Fruit fly (Drosophila melanogaster) whole organism, adult: ENCODE data around the gene CG6277.

ENCODE experiments used
- CG11617 ChIP-seq: fragments of 200-800 bp; sonication (Bioruptor generic); optimal IDR thresholded peaks from 2 replicates; lab custom pipeline; 2017; ENCODE audit warnings: mild to moderate bottlenecking, missing biosample characterization, missing genetic modification reagents, missing genetic modification characterization
- CG12768 ChIP-seq: fragments of 200-800 bp; sonication (Bioruptor generic); optimal IDR thresholded peaks from 2 replicates; lab custom pipeline; 2017; ENCODE audit warnings: missing biosample characterization, missing genetic modification characterization, mild to moderate bottlenecking, moderate library complexity, missing genetic modification reagents
- CG14711 ChIP-seq: fragments of 200-800 bp; sonication (Bioruptor generic); optimal IDR thresholded peaks from 2 replicates; lab custom pipeline; 2018; ENCODE audit warnings: missing biosample characterization, mild to moderate bottlenecking, missing genetic modification characterization, moderate library complexity
- CG1620 ChIP-seq: fragments of 200-800 bp; sonication (Bioruptor generic); optimal IDR thresholded peaks from 2 replicates; lab custom pipeline; 2016; ENCODE audit warnings: missing biosample characterization, missing genetic modification characterization
- CG33017 ChIP-seq: fragments of 200-800 bp; sonication (Bioruptor generic); optimal IDR thresholded peaks from 2 replicates; lab custom pipeline; 2018; ENCODE audit warnings: missing biosample characterization, mild to moderate bottlenecking, missing genetic modification characterization, moderate library complexity
- CG5204 ChIP-seq: fragments of 200-800 bp; sonication (Bioruptor generic); optimal IDR thresholded peaks from 2 replicates; lab custom pipeline; 2016; ENCODE audit warnings: missing biosample characterization, missing genetic modification characterization
- CG7045 ChIP-seq: fragments of 200-800 bp; sonication (Bioruptor generic); optimal IDR thresholded peaks from 2 replicates; lab custom pipeline; 2017; ENCODE audit warnings: missing biosample characterization, mild to moderate bottlenecking, missing genetic modification characterization
- CG7101 ChIP-seq: fragments of 200-800 bp; sonication (Bioruptor generic); optimal IDR thresholded peaks from 2 replicates; lab custom pipeline; 2018; ENCODE audit warnings: missing biosample characterization, mild to moderate bottlenecking, missing genetic modification characterization, moderate library complexity
- Clk ChIP-seq: fragments of 200-800 bp; sonication (Bioruptor generic); optimal IDR thresholded peaks from 2 replicates; lab custom pipeline; 2017; ENCODE audit warnings: missing biosample characterization, missing genetic modification characterization
- Crg-1 ChIP-seq: fragments of 200-800 bp; sonication (Bioruptor generic); optimal IDR thresholded peaks from 2 replicates; lab custom pipeline; 2016; ENCODE audit warnings: missing biosample characterization, missing genetic modification characterization
- Hr96 ChIP-seq: fragments of 200-800 bp; sonication (Bioruptor generic); optimal IDR thresholded peaks from 2 replicates; lab custom pipeline; 2016; ENCODE audit warnings: missing biosample characterization, missing genetic modification characterization
- Mnt ChIP-seq: fragments of 200-800 bp; sonication (Bioruptor generic); optimal IDR thresholded peaks from 2 replicates; lab custom pipeline; 2016; ENCODE audit warnings: missing biosample characterization, mild to moderate bottlenecking, missing genetic modification characterization
- bab1 ChIP-seq: fragments of 200-800 bp; sonication (Bioruptor generic); optimal IDR thresholded peaks from 3 replicates; lab custom pipeline; 2019; ENCODE audit warnings: missing biosample characterization, mild to moderate bottlenecking, missing genetic modification characterization, moderate library complexity
- cic ChIP-seq: fragments of 200-800 bp; sonication (Bioruptor generic); optimal IDR thresholded peaks from 2 replicates; lab custom pipeline; 2017; ENCODE audit warnings: missing biosample characterization, mild to moderate bottlenecking, missing genetic modification characterization, moderate library complexity
- cnc ChIP-seq, 2 experiments: fragments of >200 bp; optimal IDR thresholded peaks; 2 replicates each; lab custom pipeline; 2017
- kay ChIP-seq: fragments of 200-800 bp; sonication (Bioruptor generic); peaks from one replicate; lab custom pipeline; 2016; ENCODE audit warnings: missing biosample characterization, missing genetic modification characterization, borderline replicate concordance
- ovo ChIP-seq: fragments of 200-800 bp; sonication (Bioruptor generic); optimal IDR thresholded peaks from 2 replicates; lab custom pipeline; 2016; ENCODE audit warnings: missing biosample characterization, missing genetic modification characterization
- pad ChIP-seq: fragments of 200-800 bp; sonication (Bioruptor generic); optimal IDR thresholded peaks from 3 replicates; lab custom pipeline; 2017; ENCODE audit warnings: missing biosample characterization, missing genetic modification characterization, mild to moderate bottlenecking, moderate library complexity, missing genetic modification reagents
- tj ChIP-seq: fragments of 200-800 bp; sonication (Bioruptor generic); optimal IDR thresholded peaks from 3 replicates; lab custom pipeline; 2017; ENCODE audit warnings: missing biosample characterization, mild to moderate bottlenecking, missing genetic modification characterization, moderate library complexity
- toe ChIP-seq: fragments of 200-800 bp; sonication (Bioruptor generic); optimal IDR thresholded peaks from 2 replicates; lab custom pipeline; 2016; ENCODE audit warnings: missing biosample characterization, missing genetic modification characterization

The CG6277 gene

DNA sequence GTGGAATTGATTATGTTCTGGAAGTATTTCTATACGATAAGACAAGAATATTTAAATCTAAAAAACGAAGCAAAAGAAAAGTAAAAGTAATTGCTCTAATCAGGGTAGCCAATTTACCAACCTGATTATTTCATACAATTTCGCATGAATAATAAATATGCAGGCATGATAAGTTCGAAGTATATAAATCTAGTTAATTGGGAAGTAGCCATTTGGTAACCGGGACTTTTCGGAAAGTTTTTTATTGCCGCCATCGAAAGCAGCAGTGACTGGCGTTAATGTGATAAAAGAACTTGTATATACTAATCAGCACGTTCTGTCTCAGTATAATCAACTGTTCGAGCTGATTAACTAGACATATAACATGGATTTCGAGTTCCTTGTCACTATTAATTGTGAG, 20.2 kb downstream of the CG6277 start:
- TF ChIP-seq Hr96 (no peak), cic (GFP tag; lab: Kevin White, UChicago) (no peak), CG11617 (no peak), CG5204 (GFP tag; lab: Kevin White, UChicago) (no peak), CG14711 (tag; lab: Kevin White, UChicago) (no peak), Mnt (GFP tag; lab: Kevin White, UChicago) (no peak), Clk (GFP tag; lab: Kevin White, UChicago) (no peak), CG1620 (GFP tag; lab: Kevin White, UChicago) (no peak), bab1 (GFP tag; lab: Kevin White, UChicago) (no peak), Crg-1 (GFP tag; lab: Kevin White, UChicago) (no peak), kay (GFP tag; lab: Kevin White, UChicago) (no peak), CG12768 (no peak), tj (GFP tag; lab: Kevin White, UChicago) (no peak), CG33017 (tag; lab: Kevin White, UChicago) (no peak), toe (no peak), cnc (optimal IDR thresholded peaks at IDR 0.05; lab: Kevin White, UChicago) (no peak)

DNA sequence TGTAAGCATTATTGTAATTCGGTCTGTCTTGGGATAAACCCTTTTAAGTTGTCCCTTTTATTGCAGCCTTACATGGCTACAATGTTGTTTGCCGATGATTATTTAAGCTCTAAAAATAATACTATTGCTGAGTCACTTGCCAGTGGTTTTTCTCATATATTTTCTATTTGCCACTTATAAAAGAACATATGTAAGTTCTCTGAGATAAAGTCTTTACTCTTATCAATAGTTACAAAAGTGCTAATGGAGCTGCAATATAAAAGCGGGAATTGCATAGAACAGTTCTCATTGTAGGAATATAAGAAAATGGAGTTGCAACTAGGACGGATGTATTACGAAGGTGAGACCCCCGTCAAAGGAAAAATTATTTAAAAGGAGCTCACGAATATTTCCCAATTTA, 23.6 kb downstream of the CG6277 start, which contains the start of gene CG31077:
CG31077 (plus strand) TSS at position 301 of the 400 bp plus-strand sequence.
- TF ChIP-seq CG7045 = no peak
- TF ChIP-seq bab1 (GFP tag; lab: Kevin White, UChicago) = no peak
- no peak for TF ChIP-seq CG33017 (tag; lab: Kevin White, UChicago)
- no peak for TF ChIP-seq CG5204 (GFP tag; lab: Kevin White, UChicago)
- no peak for TF ChIP-seq CG11617
- TF ChIP-seq Crg-1 (GFP tag; lab: Kevin White, UChicago) = no peak
- no peak for TF ChIP-seq ovo (GFP tag; lab: Kevin White, UChicago)
- TF ChIP-seq pad (GFP tag; lab: Kevin White, UChicago) = no peak
- TF ChIP-seq cnc (optimal IDR thresholded peaks at IDR 0.05; lab: Kevin White, UChicago) = no peak
- no peak for TF ChIP-seq CG12768
- no peak for TF ChIP-seq toe
- no peak for TF ChIP-seq CG1620 (GFP tag; lab: Kevin White, UChicago)
- no peak for TF ChIP-seq Mnt (GFP tag; lab: Kevin White, UChicago)

DNA sequence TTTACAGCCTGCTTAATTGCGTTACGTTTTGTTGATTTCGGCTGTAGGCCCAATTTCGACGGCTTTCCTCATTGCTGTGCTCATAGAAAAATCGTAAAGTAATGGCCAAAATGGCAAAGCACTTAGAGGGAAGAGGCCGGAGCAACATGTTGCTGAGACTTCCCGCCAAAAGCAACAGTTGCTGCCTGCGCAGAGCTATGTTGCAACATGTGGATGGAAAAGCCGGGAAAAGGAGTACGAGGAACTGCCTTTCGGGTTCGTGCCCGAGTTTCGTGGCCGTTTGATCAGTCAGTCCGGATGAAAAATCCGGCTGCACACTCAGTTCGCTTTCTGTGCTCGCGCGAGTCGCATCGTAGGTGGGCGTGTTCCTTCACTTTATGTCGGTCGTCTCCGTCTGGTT, 26.4 kb downstream of the CG6277 start, which contains the start of gene RYa-R:
RYa-R (plus strand) TSS at position 339 of the 400 bp plus-strand sequence.
- TF ChIP-seq CG11617 (no peak), toe (no peak), CG7101 (tag; lab: Kevin White, UChicago) (no peak), pad (GFP tag; lab: Kevin White, UChicago) (no peak), tj (GFP tag; lab: Kevin White, UChicago) (no peak), ovo (GFP tag; lab: Kevin White, UChicago) (no peak), CG1620 (GFP tag; lab: Kevin White, UChicago) (no peak), Hr96 (no peak), CG33017 (tag; lab: Kevin White, UChicago) (no peak), kay (GFP tag; lab: Kevin White, UChicago) (no peak), Mnt (GFP tag; lab: Kevin White, UChicago) (no peak), cnc (optimal IDR thresholded peaks at IDR 0.05; lab: Kevin White, UChicago) (no peak), Clk (GFP tag; lab: Kevin White, UChicago) (no peak), CG5204 (GFP tag; lab: Kevin White, UChicago) (no peak)

DNA sequence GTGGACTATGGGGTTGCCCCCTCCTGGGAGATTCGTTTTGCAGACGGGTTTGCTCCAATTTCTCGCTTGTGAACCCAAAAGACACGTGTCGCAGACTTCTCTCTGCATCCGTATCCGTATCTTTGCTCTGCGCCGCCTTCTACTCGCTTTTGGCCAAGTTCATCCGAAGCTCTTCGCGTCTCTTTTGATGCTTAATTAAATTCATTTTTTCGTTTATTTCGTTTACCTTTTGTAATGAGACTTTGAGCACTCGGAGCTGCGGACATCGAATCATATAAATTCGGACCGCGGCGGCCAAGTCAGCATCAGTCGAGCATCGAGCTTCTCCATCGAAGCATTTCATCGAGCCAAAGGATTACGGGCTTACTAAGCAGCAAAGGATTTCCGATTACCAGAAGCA, 28.5 kb downstream of the CG6277 start, which contains the start of gene TwdlC:
TwdlC (plus strand) TSS at position 301 of the 400 bp plus-strand sequence.
- TF ChIP-seq cnc (optimal IDR thresholded peaks at IDR 0.05; lab: Kevin White, UChicago) (no peak), ovo (GFP tag; lab: Kevin White, UChicago) (no peak), Clk (GFP tag; lab: Kevin White, UChicago) (no peak)

DNA sequence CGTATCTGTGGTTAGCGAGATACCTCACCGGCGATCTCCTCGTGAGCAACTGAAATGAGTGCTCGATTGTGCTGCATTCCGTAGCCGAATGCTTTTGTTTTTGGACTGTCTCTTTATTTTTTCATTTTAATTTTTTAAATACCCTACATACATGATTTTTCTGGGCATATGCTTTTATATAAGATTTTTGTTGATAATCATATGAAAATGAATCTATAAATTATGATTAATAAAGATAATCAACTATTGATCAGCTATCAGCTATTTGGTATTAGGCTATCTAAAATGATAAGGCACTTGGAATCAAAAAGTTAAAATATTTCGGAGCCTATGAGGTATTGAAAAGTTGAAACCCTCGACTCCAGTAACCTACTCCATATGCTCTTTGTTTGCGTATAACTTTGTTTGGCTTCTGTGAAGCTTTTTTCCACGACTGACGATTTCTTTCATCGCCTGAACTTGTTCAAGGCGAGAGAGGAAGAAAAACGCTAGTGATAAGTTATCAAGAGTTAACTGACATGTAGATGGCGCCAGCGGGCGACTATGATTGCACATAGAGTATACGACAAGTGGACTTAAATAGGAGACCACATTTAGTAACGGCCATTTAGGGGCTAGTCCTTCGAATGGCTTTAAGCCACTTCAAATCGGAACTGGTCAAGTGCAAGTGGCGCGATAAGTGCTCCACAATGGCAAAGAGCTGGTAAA, 33.1 kb downstream of the CG6277 start, which contains the start of gene CG31076:
CG31076 (minus strand) TSS at position 51 of the 708 bp plus-strand sequence.
- TF ChIP-seq kay (GFP tag; lab: Kevin White, UChicago) (no peak), ovo (GFP tag; lab: Kevin White, UChicago) (no peak), Hr96 (no peak), CG12768 (no peak), CG5204 (GFP tag; lab: Kevin White, UChicago) (no peak), toe (peak; percentile 18), CG7101 (tag; lab: Kevin White, UChicago) (peak; percentile 7), tj (GFP tag; lab: Kevin White, UChicago) (no peak), Clk (GFP tag; lab: Kevin White, UChicago) (no peak), CG7045 (peak; percentile 21), CG14711 (tag; lab: Kevin White, UChicago) (peak; percentile 30)

DNA sequence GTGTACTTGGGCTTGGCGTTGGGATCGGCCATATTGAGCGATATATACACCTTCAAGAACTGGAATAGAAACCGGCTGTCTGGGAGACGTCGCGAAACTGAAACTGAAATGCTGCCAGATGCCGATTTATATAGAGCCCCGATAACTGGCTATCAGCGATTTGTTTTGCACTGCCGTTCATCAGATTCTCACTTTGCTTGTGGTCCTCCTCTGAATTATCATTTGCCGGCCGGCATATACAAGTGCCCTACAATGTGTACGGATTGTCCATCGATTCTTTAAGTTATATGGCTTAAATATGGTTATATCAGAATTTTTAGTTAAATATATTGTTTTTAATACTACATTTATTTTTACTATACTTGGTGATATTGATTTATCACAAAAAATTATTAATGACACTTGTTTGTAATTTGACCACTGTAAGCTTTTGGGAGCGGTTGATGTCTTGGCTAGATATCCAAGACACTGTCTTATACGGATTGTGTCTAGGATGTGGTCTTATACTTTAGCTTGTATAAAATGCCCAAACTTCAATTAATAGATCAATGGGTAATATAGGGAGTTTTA, 34.5 kb downstream of the CG6277 start, which contains the start of gene CG31075:
CG31075 (minus strand) TSS at position 106 of the 570 bp plus-strand sequence.
- peak; percentile 55 for TF ChIP-seq pad (GFP tag; lab: Kevin White, UChicago)
- no peak for TF ChIP-seq Crg-1 (GFP tag; lab: Kevin White, UChicago)
- TF ChIP-seq toe = peak; percentile 51
- TF ChIP-seq Clk (GFP tag; lab: Kevin White, UChicago) = no peak
- no peak for TF ChIP-seq tj (GFP tag; lab: Kevin White, UChicago)
- peak; percentile 38 for TF ChIP-seq CG11617
- TF ChIP-seq CG12768 = peak; percentile 79
- TF ChIP-seq kay (GFP tag; lab: Kevin White, UChicago) = no peak
- TF ChIP-seq CG1620 (GFP tag; lab: Kevin White, UChicago) = no peak
- peak; percentile 20 for TF ChIP-seq Hr96
- peak; percentile 87 for TF ChIP-seq CG33017 (tag; lab: Kevin White, UChicago)
- TF ChIP-seq Mnt (GFP tag; lab: Kevin White, UChicago) = peak; percentile 34
- TF ChIP-seq CG5204 (GFP tag; lab: Kevin White, UChicago) = peak; percentile 52
- peak; percentile 68 for TF ChIP-seq bab1 (GFP tag; lab: Kevin White, UChicago)
- peak; percentile 91 for TF ChIP-seq cic (GFP tag; lab: Kevin White, UChicago)
- TF ChIP-seq CG7101 (tag; lab: Kevin White, UChicago) = peak; percentile 86
- peak; percentile 83 for TF ChIP-seq CG14711 (tag; lab: Kevin White, UChicago)
- TF ChIP-seq CG7045 = peak; percentile 69
